Worm (Caenorhabditis elegans): ENCODE data around the gene T10D4.11.
"Not testable (repeated sequence)": the region's sequence is repeated elsewhere in the genome, so short reads cannot be mapped to it uniquely, and the experiment has no call there.

The T10D4.11 gene

ce11 chrII:3129007-3129406 lies 20.4 kb downstream of the T10D4.11 start, which contains the start of gene chil-24 (continued):
- TF ChIP-seq nhr-85 (tag) = peak; percentile 77
- no peak for TF ChIP-seq xbp-1 (tag; optimal IDR thresholded peaks at IDR 0.05)
- TF ChIP-seq pqm-1 (tag; optimal IDR thresholded peaks at IDR 0.05) = no peak
- no peak for TF ChIP-seq tbx-2 (tag; optimal IDR thresholded peaks at IDR 0.05)
- no peak for TF ChIP-seq unc-98 (GFP tag; IDR thresholded peaks at IDR 0.05)
- TF ChIP-seq isw-1 (GFP tag; IDR thresholded peaks at IDR 0.05) = no peak
- TF ChIP-seq nhr-19 (GFP tag; conservative IDR thresholded peaks at IDR 0.05) = no peak
- TF ChIP-seq rnt-1 (tag; optimal IDR thresholded peaks at IDR 0.05) = peak; percentile 61
- TF ChIP-seq nhr-11 (tag; optimal IDR thresholded peaks at IDR 0.05) = no peak
- TF ChIP-seq irx-1 (tag; optimal IDR thresholded peaks at IDR 0.05) = no peak
- TF ChIP-seq ceh-82 (tag; optimal IDR thresholded peaks at IDR 0.05) = no peak
- TF ChIP-seq snu-23 (GFP tag; optimal IDR thresholded peaks at IDR 0.05) = peak; percentile 44
- TF ChIP-seq nhr-77 (tag; optimal IDR thresholded peaks at IDR 0.05) = no peak
- no peak for TF ChIP-seq nhr-237 (tag; optimal IDR thresholded peaks at IDR 0.05)
- peak in 1 of 2 experiments; percentile 16 for TF ChIP-seq mdl-1 (tag; optimal IDR thresholded peaks at IDR 0.05)
- no peak for TF ChIP-seq lin-15B (tag; optimal IDR thresholded peaks at IDR 0.05)
- TF ChIP-seq fkh-8 (tag; optimal IDR thresholded peaks at IDR 0.05) = no peak
- TF ChIP-seq unc-62 (GFP tag; optimal IDR thresholded peaks at IDR 0.05) = no peak
- no peak for TF ChIP-seq egl-27 (tag; optimal IDR thresholded peaks at IDR 0.05)
- TF ChIP-seq lin-39 (tag; optimal IDR thresholded peaks at IDR 0.05) = no peak
- TF ChIP-seq C04F5.9 (tag; optimal IDR thresholded peaks at IDR 0.05) = no peak
- no peak for TF ChIP-seq pax-3 (tag; optimal IDR thresholded peaks at IDR 0.05)
- no peak for TF ChIP-seq C34B4.2 (tag; optimal IDR thresholded peaks at IDR 0.05)
- TF ChIP-seq elt-2 (tag; optimal IDR thresholded peaks at IDR 0.05) = no peak
- TF ChIP-seq lsy-2 (tag; optimal IDR thresholded peaks at IDR 0.05) = peak in 1 of 2 experiments; percentile 36
- TF ChIP-seq hlh-17 (GFP tag; optimal IDR thresholded peaks at IDR 0.05; ENCODE audit: borderline replicate concordance) = no peak
- TF ChIP-seq mab-9 (GFP tag; IDR thresholded peaks at IDR 0.05) = no peak
- TF ChIP-seq egl-13 (tag; optimal IDR thresholded peaks at IDR 0.05) = no peak
- peak; percentile 13 for TF ChIP-seq F16B12.6 (tag; optimal IDR thresholded peaks at IDR 0.05)
- no peak for TF ChIP-seq zip-4 (GFP tag; optimal IDR thresholded peaks at IDR 0.05)

ce11 chrII:3126741-3127140 lies 22.7 kb downstream of the T10D4.11 start, which contains the start of gene ins-31:
Gene ins-31, plus strand, starts transcription at chrII:3127041.
- not testable (repeated sequence) for TF ChIP-seq C34B4.2 (tag; optimal IDR thresholded peaks at IDR 0.05); lir-3 (tag; optimal IDR thresholded peaks at IDR 0.05; ENCODE audit: poor library complexity); aly-2 (tag; optimal IDR thresholded peaks at IDR 0.05)

DNA sequence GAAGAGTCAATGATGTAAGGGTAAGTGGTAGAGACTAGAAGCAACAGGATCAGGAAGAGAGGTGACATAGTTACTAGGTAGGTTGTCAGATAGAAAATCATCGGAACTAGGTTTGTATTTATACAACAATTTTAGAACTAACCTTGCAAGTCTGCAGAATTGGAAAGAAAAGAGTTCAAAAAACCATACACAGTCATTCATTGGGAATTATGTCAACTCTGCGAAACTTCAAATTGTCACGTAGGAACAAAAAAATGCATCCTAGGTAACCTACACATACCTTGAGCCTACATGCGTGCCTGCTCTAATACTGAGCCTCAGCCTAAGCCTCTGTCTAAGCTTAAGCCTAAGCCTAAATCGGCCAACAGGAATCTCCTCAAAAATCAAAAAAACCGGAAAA lies 23.1 kb downstream of the T10D4.11 start, which contains the start of gene ins-19:
ins-19 (minus strand) TSS at position 101 of the 400 bp plus-strand sequence.
- TF ChIP-seq F16B12.6 (tag; optimal IDR thresholded peaks at IDR 0.05) = no peak
- TF ChIP-seq egl-27 (tag; optimal IDR thresholded peaks at IDR 0.05) = no peak
- no peak for TF ChIP-seq nhr-12 (tag; optimal IDR thresholded peaks at IDR 0.05)
- TF ChIP-seq nhr-85 (tag) = no peak
- no peak for TF ChIP-seq skn-1 (tag; optimal IDR thresholded peaks at IDR 0.05)
- TF ChIP-seq swsn-7 (tag; optimal IDR thresholded peaks at IDR 0.05) = no peak
- TF ChIP-seq nhr-28 (tag; optimal IDR thresholded peaks at IDR 0.05) = no peak
- no peak for TF ChIP-seq snu-23 (GFP tag; optimal IDR thresholded peaks at IDR 0.05)
- no peak for TF ChIP-seq tlp-1 (tag; optimal IDR thresholded peaks at IDR 0.05)
- TF ChIP-seq nhr-71 (tag; optimal IDR thresholded peaks at IDR 0.05) = no peak
- no peak for TF ChIP-seq mef-2 (tag; optimal IDR thresholded peaks at IDR 0.05)
- no peak for TF ChIP-seq unc-98 (GFP tag; IDR thresholded peaks at IDR 0.05)
- TF ChIP-seq hlh-4 (tag; optimal IDR thresholded peaks at IDR 0.05) = no peak
- TF ChIP-seq C16A3.4 (tag; optimal IDR thresholded peaks at IDR 0.05) = no peak
- no peak for TF ChIP-seq irx-1 (tag; optimal IDR thresholded peaks at IDR 0.05)
- no peak for TF ChIP-seq ceh-88 (GFP tag; IDR thresholded peaks at IDR 0.05)
- no peak for TF ChIP-seq ceh-63 (GFP tag; optimal IDR thresholded peaks at IDR 0.05)

All from whole organism, L1 larva.